Worm (Caenorhabditis elegans): Measurements from ENCODE around the gene dhs-17.

ce11 chrV:6012401-6012800 is 22.2 kb downstream of the dhs-17 start:
- no peak for TF ChIP-seq lsy-2 (tag; optimal IDR thresholded peaks at IDR 0.05)
- no peak for TF ChIP-seq ztf-1 (GFP tag; conservative IDR thresholded peaks at IDR 0.05)
- TF ChIP-seq nhr-237 (tag; optimal IDR thresholded peaks at IDR 0.05) = no peak
- TF ChIP-seq ceh-82 (tag; optimal IDR thresholded peaks at IDR 0.05) = no peak
- TF ChIP-seq nhr-25 (tag; optimal IDR thresholded peaks at IDR 0.05) = no peak
